Worm (Caenorhabditis elegans): ENCODE data around the gene F07A11.1.

DNA sequence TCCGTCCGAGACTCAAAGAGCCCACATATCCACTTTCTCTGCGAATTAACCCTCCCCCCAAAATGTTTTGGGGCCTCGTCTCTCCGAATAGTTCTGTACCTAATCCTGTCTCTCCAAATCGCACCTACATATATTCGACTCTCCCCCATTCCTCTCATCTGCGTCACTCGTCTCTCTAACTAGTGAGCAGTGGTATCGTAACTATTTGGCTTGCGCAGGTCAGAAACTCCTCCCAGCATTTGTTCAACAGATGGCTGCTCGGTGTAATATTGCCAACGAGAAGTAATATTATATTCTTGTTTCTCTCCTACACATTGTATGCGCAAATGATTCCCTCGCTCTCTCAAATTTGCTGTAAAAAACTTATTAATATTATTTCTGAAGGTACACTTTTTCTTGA lies 36.3 kb downstream of the F07A11.1 start, which contains the start of gene F54D5.24:
- TF ChIP-seq him-1 (tag; optimal IDR thresholded peaks at IDR 0.05) (no peak), W03F9.2 (tag; optimal IDR thresholded peaks at IDR 0.05) (no peak)
